Worm (Caenorhabditis elegans): ENCODE measurements around the gene spp-13.

Gene spp-13

ce11 chrX:8432361-8432760 is 14.0 kb upstream of the spp-13 start, which contains the start of gene kin-9:
TSS of gene kin-9 (plus strand) at chrX:8432661.
- no peak for TF ChIP-seq ZK546.5 (tag; optimal IDR thresholded peaks at IDR 0.05)
- TF ChIP-seq set-16 (GFP tag; IDR thresholded peaks at IDR 0.05): no peak
- TF ChIP-seq gei-8 (GFP tag; optimal IDR thresholded peaks at IDR 0.05): no peak
- TF ChIP-seq tag-97 (GFP tag; IDR thresholded peaks at IDR 0.05): no peak
- TF ChIP-seq aly-2 (tag; optimal IDR thresholded peaks at IDR 0.05): no peak
- no peak for TF ChIP-seq F49E8.2 (tag; optimal IDR thresholded peaks at IDR 0.05; ENCODE audit: borderline replicate concordance)
- no peak for TF ChIP-seq nhr-42 (GFP tag; IDR thresholded peaks at IDR 0.05)
- no peak for TF ChIP-seq lin-38 (GFP tag; IDR thresholded peaks at IDR 0.05)

ce11 chrX:8429503-8429902 is 11.2 kb upstream of the spp-13 start:
- TF ChIP-seq hlh-11 (tag; optimal IDR thresholded peaks at IDR 0.05) (no peak), egl-27 (tag; optimal IDR thresholded peaks at IDR 0.05) (no peak), Y5F2A.4 (GFP tag; optimal IDR thresholded peaks at IDR 0.05) (no peak), lin-39 (tag; optimal IDR thresholded peaks at IDR 0.05) (no peak), ceh-28 (tag; optimal IDR thresholded peaks at IDR 0.05) (no peak), zag-1 (tag; optimal IDR thresholded peaks at IDR 0.05) (no peak), zfp-3 (GFP tag; conservative IDR thresholded peaks at IDR 0.05) (no peak), arid-1 (GFP tag; conservative IDR thresholded peaks at IDR 0.05) (no peak), nhr-41 (GFP tag; IDR thresholded peaks at IDR 0.05) (no peak), set-16 (GFP tag; IDR thresholded peaks at IDR 0.05) (no peak), F10B5.3 (tag; optimal IDR thresholded peaks at IDR 0.05) (no peak)

ce11 chrX:8428319-8428888 is 10.1 kb upstream of the spp-13 start, which contains the start of gene F08F1.3:
TSS of gene F08F1.3 (plus strand) at chrX:8428838.
- TF ChIP-seq mdt-29 (GFP tag; IDR thresholded peaks at IDR 0.05) (no peak), lsy-2 (tag; optimal IDR thresholded peaks at IDR 0.05) (no peak), lin-39 (tag; optimal IDR thresholded peaks at IDR 0.05) (no peak), saeg-2 (GFP tag; IDR thresholded peaks at IDR 0.05) (no peak), duxl-1 (tag; optimal IDR thresholded peaks at IDR 0.05; ENCODE audit: poor library complexity) (no peak), zip-11 (GFP tag; IDR thresholded peaks at IDR 0.05) (no peak), dmd-9 (GFP tag; IDR thresholded peaks at IDR 0.05) (no peak), nhr-6 (tag; optimal IDR thresholded peaks at IDR 0.05) (no peak), Y75B8A.6 (GFP tag; IDR thresholded peaks at IDR 0.05) (no peak), ztf-7 (tag; optimal IDR thresholded peaks at IDR 0.05) (no peak), dpl-1 (GFP tag; optimal IDR thresholded peaks at IDR 0.05) (no peak), nhr-102 (tag; optimal IDR thresholded peaks at IDR 0.05) (no peak), dve-1 (tag; optimal IDR thresholded peaks at IDR 0.05; ENCODE audit: insufficient read depth) (peak; percentile 78), F44E2.7 (GFP tag; IDR thresholded peaks at IDR 0.05) (no peak), daf-16 (GFP tag; optimal IDR thresholded peaks at IDR 0.05) (no peak), daf-16 (tag; optimal IDR thresholded peaks at IDR 0.05) (peak; percentile 83), rbr-2 (tag; optimal IDR thresholded peaks at IDR 0.05) (no peak), ces-1 (GFP tag; optimal IDR thresholded peaks at IDR 0.05) (no peak), ceh-32 (tag; optimal IDR thresholded peaks at IDR 0.05; ENCODE audit: poor library complexity) (no peak), hlh-11 (tag; optimal IDR thresholded peaks at IDR 0.05) (peak; percentile 21), nhr-77 (tag; optimal IDR thresholded peaks at IDR 0.05) (no peak), lir-3 (tag; optimal IDR thresholded peaks at IDR 0.05) (no peak), F37D6.2 (tag; optimal IDR thresholded peaks at IDR 0.05) (no peak), ceh-44 (GFP tag; IDR thresholded peaks at IDR 0.05) (no peak), hmg-1.1 (GFP tag; IDR thresholded peaks at IDR 0.05) (no peak), Y5F2A.4 (GFP tag; optimal IDR thresholded peaks at IDR 0.05) (no peak), lin-13 (GFP tag; optimal IDR thresholded peaks at IDR 0.05) (no peak), lin-1 (GFP tag; IDR thresholded peaks at IDR 0.05) (no peak), nhr-28 (tag; optimal IDR thresholded peaks at IDR 0.05) (peak; percentile 52), vab-7 (GFP tag; IDR thresholded peaks at IDR 0.05) (no peak), sdz-12 (GFP tag; optimal IDR thresholded peaks at IDR 0.05) (no peak), ceh-28 (tag; optimal IDR thresholded peaks at IDR 0.05) (no peak), T26A8.4 (GFP tag; IDR thresholded peaks at IDR 0.05) (no peak), egl-43 (GFP tag; IDR thresholded peaks at IDR 0.05) (no peak)

Measured in whole organism, L4 larva.